Worm (Caenorhabditis elegans): ENCODE measurements around the gene orc-4.

orc-4 gene

DNA sequence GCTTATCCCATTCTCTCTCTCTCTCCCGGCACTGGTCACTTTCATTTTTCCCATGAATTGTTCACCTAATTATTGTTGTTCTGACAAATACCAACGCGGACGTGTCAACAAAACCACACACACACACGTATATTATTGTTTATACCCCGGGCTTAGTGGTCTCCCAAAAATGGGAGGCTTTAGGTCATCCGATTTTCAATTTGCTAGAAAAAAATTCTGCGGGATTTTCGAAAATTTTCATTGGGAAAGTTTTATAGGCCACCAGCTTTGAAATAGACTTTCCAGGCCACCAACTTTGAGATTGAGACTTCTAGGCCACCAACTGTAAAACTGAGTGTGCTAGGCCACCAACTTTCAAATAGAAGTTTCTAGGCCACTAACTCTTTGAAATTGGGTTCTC is 8.0 kb upstream of the orc-4 start:
- TF ChIP-seq B0310.2 (tag; optimal IDR thresholded peaks at IDR 0.05) (no peak), tra-4 (tag; optimal IDR thresholded peaks at IDR 0.05) (no peak), flt-1 (GFP tag; IDR thresholded peaks at IDR 0.05) (no peak), ceh-36 (tag; optimal IDR thresholded peaks at IDR 0.05) (no peak), tbx-11 (GFP tag; IDR thresholded peaks at IDR 0.05) (no peak), ama-1 (optimal IDR thresholded peaks at IDR 0.05) (no peak)

DNA sequence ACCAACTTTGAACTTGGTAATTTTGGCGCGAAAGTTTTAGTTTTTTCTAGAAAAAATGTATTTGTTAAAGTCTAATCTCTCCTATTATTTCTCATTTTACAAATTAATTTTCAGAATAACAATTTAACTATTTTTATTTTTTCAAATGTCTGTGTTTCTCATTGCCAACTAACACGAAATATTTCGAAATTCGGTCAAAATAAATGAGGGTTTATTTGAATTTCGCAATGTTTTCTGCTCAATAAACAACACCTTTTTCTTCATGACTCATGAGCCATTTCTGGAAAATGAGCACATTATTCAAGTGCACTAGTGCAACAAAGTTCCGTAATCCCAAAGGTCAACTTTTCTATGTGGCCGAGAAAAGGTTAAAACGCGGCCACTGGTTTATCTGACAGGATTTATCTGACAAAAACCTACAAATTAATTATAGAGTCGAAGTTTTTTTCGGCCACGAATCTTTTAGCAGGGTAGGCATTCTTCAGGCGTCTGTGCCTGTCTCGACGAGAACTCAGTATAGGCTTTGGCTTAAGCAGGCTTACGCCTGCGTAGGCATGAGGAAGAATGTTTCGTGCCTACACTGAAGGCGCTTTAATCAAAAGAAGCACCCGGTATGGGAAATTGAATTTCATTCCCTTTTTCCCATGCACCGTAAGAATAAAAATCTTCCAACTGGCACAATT is 7.5 kb upstream of the orc-4 start, which contains the start of gene Y39A1A.27:
Y39A1A.27 (plus strand) TSS at position 633 of the 683 bp plus-strand sequence.
- TF ChIP-seq sea-1 (GFP tag; conservative IDR thresholded peaks at IDR 0.05) (no peak), ceh-13 (GFP tag; optimal IDR thresholded peaks at IDR 0.05) (no peak), scrt-1 (GFP tag; IDR thresholded peaks at IDR 0.05) (no peak), tra-4 (tag; optimal IDR thresholded peaks at IDR 0.05) (no peak), hmg-4 (GFP tag; optimal IDR thresholded peaks at IDR 0.05) (no peak), F13C5.2 (tag; optimal IDR thresholded peaks at IDR 0.05) (no peak), flt-1 (GFP tag; IDR thresholded peaks at IDR 0.05) (no peak), hnd-1 (tag; optimal IDR thresholded peaks at IDR 0.05) (no peak), pes-1 (GFP tag; IDR thresholded peaks at IDR 0.05) (no peak), hmbx-1 (tag; optimal IDR thresholded peaks at IDR 0.05) (no peak), ama-1 (optimal IDR thresholded peaks at IDR 0.05) (no peak), tbx-37 (GFP tag; conservative IDR thresholded peaks at IDR 0.05) (no peak)

DNA sequence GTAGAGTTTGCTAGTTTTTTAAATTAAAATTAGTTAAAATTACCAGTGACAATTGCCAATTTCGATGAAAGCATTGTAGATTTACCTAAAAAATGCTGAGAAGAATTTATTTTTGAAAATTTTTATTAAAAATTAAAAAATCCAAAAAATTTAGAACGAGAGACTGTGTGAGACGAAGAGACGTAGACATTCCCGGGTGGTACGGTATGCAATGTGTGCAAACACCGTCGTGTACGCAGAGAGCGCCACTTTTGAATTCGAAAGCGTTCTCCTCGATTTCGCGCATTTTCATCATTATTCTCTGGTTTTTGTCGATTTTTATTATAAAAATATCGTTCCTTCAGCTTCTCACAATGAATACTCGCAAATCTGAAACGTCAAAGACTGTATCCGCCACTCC is 3.2 kb upstream of the orc-4 start, which contains the start of the genes dhs-11 and orc-1:
dhs-11 (minus strand) TSS at position 85 of the 400 bp plus-strand sequence.
orc-1 (plus strand) TSS at position 349 of the 400 bp plus-strand sequence.
- no peak for TF ChIP-seq scrt-1 (GFP tag; IDR thresholded peaks at IDR 0.05)
- TF ChIP-seq sea-1 (GFP tag; conservative IDR thresholded peaks at IDR 0.05) = no peak
- TF ChIP-seq F13C5.2 (tag; optimal IDR thresholded peaks at IDR 0.05) = no peak

ce11 chrIII:10649219-10649618 is 3.2 kb downstream of the orc-4 start, which contains the start of gene emg-1:
TSS of gene emg-1 (plus strand) at chrIII:10649519.
- no peak for TF ChIP-seq ceh-36 (tag; optimal IDR thresholded peaks at IDR 0.05)
- no peak for TF ChIP-seq tbx-11 (GFP tag; IDR thresholded peaks at IDR 0.05)
- no peak for TF ChIP-seq B0310.2 (tag; optimal IDR thresholded peaks at IDR 0.05)
- TF ChIP-seq F13C5.2 (tag; optimal IDR thresholded peaks at IDR 0.05) = no peak
- no peak for TF ChIP-seq flt-1 (GFP tag; IDR thresholded peaks at IDR 0.05)
- no peak for TF ChIP-seq scrt-1 (GFP tag; IDR thresholded peaks at IDR 0.05)
- TF ChIP-seq hmg-4 (GFP tag; optimal IDR thresholded peaks at IDR 0.05) = no peak
- TF ChIP-seq tbx-37 (GFP tag; conservative IDR thresholded peaks at IDR 0.05) = no peak
- TF ChIP-seq ets-7 (tag; optimal IDR thresholded peaks at IDR 0.05) = no peak
- TF ChIP-seq aly-1 (tag; optimal IDR thresholded peaks at IDR 0.05) = no peak
- TF ChIP-seq hmbx-1 (tag; optimal IDR thresholded peaks at IDR 0.05) = no peak
- TF ChIP-seq ama-1 (optimal IDR thresholded peaks at IDR 0.05) = no peak
- no peak for TF ChIP-seq pes-1 (GFP tag; IDR thresholded peaks at IDR 0.05)
- TF ChIP-seq ceh-13 (GFP tag; optimal IDR thresholded peaks at IDR 0.05) = no peak
- no peak for TF ChIP-seq hnd-1 (tag; optimal IDR thresholded peaks at IDR 0.05)
- no peak for TF ChIP-seq sea-1 (GFP tag; conservative IDR thresholded peaks at IDR 0.05)
- no peak for TF ChIP-seq tra-4 (tag; optimal IDR thresholded peaks at IDR 0.05)

- TF ChIP-seq F13C5.2 (tag; optimal IDR thresholded peaks at IDR 0.05) = peak; percentile 41
- TF ChIP-seq flt-1 (GFP tag; IDR thresholded peaks at IDR 0.05) = peak; percentile 37; the same call in 1 of the 2 replicates
- TF ChIP-seq pes-1 (GFP tag; IDR thresholded peaks at IDR 0.05) = no peak
- no peak for TF ChIP-seq tbx-11 (GFP tag; IDR thresholded peaks at IDR 0.05)
- peak; percentile 45 for TF ChIP-seq hmg-4 (GFP tag; optimal IDR thresholded peaks at IDR 0.05)
- no peak for TF ChIP-seq ets-7 (tag; optimal IDR thresholded peaks at IDR 0.05)
- no peak for TF ChIP-seq ceh-36 (tag; optimal IDR thresholded peaks at IDR 0.05)
These were observed 5.7 kb downstream of the orc-4 start for ce11 chrIII:10651634-10652033.

DNA sequence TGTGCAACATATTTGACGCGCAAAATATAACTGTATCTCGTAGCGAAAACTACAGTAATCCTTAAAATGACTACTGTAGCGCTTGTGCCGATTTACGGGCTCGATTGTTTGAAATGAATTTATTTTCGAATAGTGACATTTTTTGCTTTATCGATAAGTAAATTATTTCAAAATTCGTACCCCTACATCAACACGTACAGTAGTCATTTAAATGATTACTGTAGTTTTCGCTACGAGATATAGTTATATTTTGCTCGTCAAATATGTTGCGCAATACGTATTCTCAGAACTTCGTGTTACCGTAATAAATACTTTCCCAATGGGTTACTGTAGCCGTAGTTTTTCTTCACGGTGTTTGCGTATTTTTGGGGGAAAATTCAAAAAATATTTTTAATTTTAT is 6.9 kb downstream of the orc-4 start:
- TF ChIP-seq ceh-36 (tag; optimal IDR thresholded peaks at IDR 0.05) (no peak), B0310.2 (tag; optimal IDR thresholded peaks at IDR 0.05) (no peak), tbx-37 (GFP tag; conservative IDR thresholded peaks at IDR 0.05) (no peak), tbx-11 (GFP tag; IDR thresholded peaks at IDR 0.05) (no peak), sea-1 (GFP tag; conservative IDR thresholded peaks at IDR 0.05) (no peak), tra-4 (tag; optimal IDR thresholded peaks at IDR 0.05) (no peak), F13C5.2 (tag; optimal IDR thresholded peaks at IDR 0.05) (no peak)

- TF ChIP-seq sea-1 (GFP tag; conservative IDR thresholded peaks at IDR 0.05) = no peak
- TF ChIP-seq scrt-1 (GFP tag; IDR thresholded peaks at IDR 0.05) = no peak
- TF ChIP-seq hmbx-1 (tag; optimal IDR thresholded peaks at IDR 0.05) = no peak
These were observed 7.5 kb downstream of the orc-4 start for ce11 chrIII:10653479-10653878.

DNA sequence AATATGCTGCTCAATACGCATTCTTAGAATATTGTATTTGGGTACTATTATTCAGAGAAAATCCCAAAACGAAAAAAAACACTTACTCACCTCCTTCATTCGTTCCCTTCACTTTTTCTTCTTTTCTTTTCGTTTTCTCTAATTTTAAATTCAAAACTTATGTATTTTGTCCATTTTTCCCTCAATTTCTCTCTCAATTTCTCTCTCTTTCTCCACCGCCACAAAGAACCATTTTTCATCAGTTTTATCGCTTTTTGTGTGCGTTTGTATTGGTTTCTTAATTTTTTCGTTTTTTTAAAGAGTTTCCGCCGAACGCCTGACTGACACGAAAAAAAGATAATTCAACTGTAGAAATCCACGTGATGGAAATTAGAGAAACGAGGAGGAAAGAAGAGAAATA is 8.7 kb downstream of the orc-4 start, which contains the start of gene cnt-2:
cnt-2 (plus strand) TSS at position 301 of the 400 bp plus-strand sequence.
- TF ChIP-seq ets-7 (tag; optimal IDR thresholded peaks at IDR 0.05) (no peak), hmg-4 (GFP tag; optimal IDR thresholded peaks at IDR 0.05) (no peak), hnd-1 (tag; optimal IDR thresholded peaks at IDR 0.05) (no peak), F13C5.2 (tag; optimal IDR thresholded peaks at IDR 0.05) (no peak), ceh-13 (GFP tag; optimal IDR thresholded peaks at IDR 0.05) (no peak), hmbx-1 (tag; optimal IDR thresholded peaks at IDR 0.05) (no peak), ceh-36 (tag; optimal IDR thresholded peaks at IDR 0.05) (no peak), tbx-37 (GFP tag; conservative IDR thresholded peaks at IDR 0.05) (no peak), scrt-1 (GFP tag; IDR thresholded peaks at IDR 0.05) (no peak), flt-1 (GFP tag; IDR thresholded peaks at IDR 0.05) (no peak), tbx-11 (GFP tag; IDR thresholded peaks at IDR 0.05) (no peak), B0310.2 (tag; optimal IDR thresholded peaks at IDR 0.05) (no peak), pes-1 (GFP tag; IDR thresholded peaks at IDR 0.05) (no peak), aly-1 (tag; optimal IDR thresholded peaks at IDR 0.05) (no peak), ama-1 (optimal IDR thresholded peaks at IDR 0.05) (no peak)

All from whole organism, early embryonic.